Worm (Caenorhabditis elegans) whole organism, L2 larva: ENCODE results near the gene srd-32.

Experiments used
- C34F6.9 ChIP-seq: fragments of 150-350 bp; optimal IDR thresholded peaks from 2 replicates; lab custom pipeline; 2014; ENCODE audit warnings: missing biosample characterization, missing genetic modification characterization
- F13H6.1 ChIP-seq: sonication (generic microtip); optimal IDR thresholded peaks from 2 replicates; lab custom pipeline; 2016; ENCODE audit warnings: missing genetic modification characterization, missing compliant biosample characterization
- Y55F3AM.14 ChIP-seq: fragments of 200-800 bp; sonication (Bioruptor generic); optimal IDR thresholded peaks from 2 replicates; lab custom pipeline; 2018; ENCODE audit warnings: mild to moderate bottlenecking, missing genetic modification characterization, missing compliant biosample characterization
- ZK546.5 ChIP-seq: sonication (generic microtip); optimal IDR thresholded peaks from 2 replicates; lab custom pipeline; 2017; ENCODE audit warnings: missing biosample characterization, missing genetic modification characterization
- alr-1 ChIP-seq: fragments of 150-350 bp; optimal IDR thresholded peaks from 2 replicates; lab custom pipeline; 2014; ENCODE audit warnings: missing biosample characterization, missing genetic modification characterization
- aly-2 ChIP-seq: fragments of 150-350 bp; optimal IDR thresholded peaks from 2 replicates; lab custom pipeline; 2014; ENCODE audit warnings: missing biosample characterization, missing genetic modification characterization
- ama-1 ChIP-seq: fragments of 150-350 bp; optimal IDR thresholded peaks from 2 replicates; lab custom pipeline; 2018; ENCODE audit warnings: inconsistent platforms
- blmp-1 ChIP-seq: sonication (generic microtip); optimal IDR thresholded peaks from 2 replicates; lab custom pipeline; 2017; ENCODE audit warnings: missing genetic modification characterization, mild to moderate bottlenecking, missing compliant biosample characterization, antibody characterized with exemption, moderate library complexity; ENCODE audit not compliant: insufficient read depth
- ceh-16 ChIP-seq: fragments of 150-350 bp; optimal IDR thresholded peaks from 2 replicates; lab custom pipeline; 2014; ENCODE audit warnings: missing biosample characterization, missing genetic modification characterization
- crh-2 ChIP-seq: sonication (generic microtip); optimal IDR thresholded peaks from 2 replicates; lab custom pipeline; 2017; ENCODE audit warnings: missing biosample characterization, missing genetic modification characterization
- dmd-4 ChIP-seq: sonication (generic microtip); optimal IDR thresholded peaks from 2 replicates; lab custom pipeline; 2017; ENCODE audit warnings: missing biosample characterization, missing genetic modification characterization
- elt-1 ChIP-seq: fragments of 150-350 bp; optimal IDR thresholded peaks from 2 replicates; lab custom pipeline; 2014; ENCODE audit warnings: missing biosample characterization, missing genetic modification characterization
- elt-3 ChIP-seq: sonication (generic microtip); optimal IDR thresholded peaks from 2 replicates; lab custom pipeline; 2017; ENCODE audit warnings: missing biosample characterization, missing genetic modification characterization
- fos-1 ChIP-seq: fragments of 150-350 bp; optimal IDR thresholded peaks from 2 replicates; lab custom pipeline; 2014; ENCODE audit warnings: missing biosample characterization, missing genetic modification characterization
- gmeb-1 ChIP-seq: fragments of 150-350 bp; optimal IDR thresholded peaks from 2 replicates; lab custom pipeline; 2014; ENCODE audit warnings: missing biosample characterization, missing genetic modification characterization
- lin-11 ChIP-seq: fragments of 150-350 bp; sonication (generic microtip); optimal IDR thresholded peaks from 2 replicates; lab custom pipeline; 2014; ENCODE audit warnings: missing biosample characterization, missing genetic modification characterization, inconsistent platforms, mixed read lengths
- lin-13 ChIP-seq: fragments of 150-350 bp; optimal IDR thresholded peaks from 2 replicates; lab custom pipeline; 2014; ENCODE audit warnings: missing biosample characterization, missing genetic modification reagents, missing genetic modification characterization
- lsy-2 ChIP-seq, 2 experiments: fragments of 150-350 bp in 1 of 2; sonication (generic microtip) in 1 of 2; optimal IDR thresholded peaks; 2 replicates each; lab custom pipeline; 2014 to 2017; ENCODE audit warnings: missing biosample characterization in 2 of 2, missing genetic modification characterization in 2 of 2
- mab-5 ChIP-seq: fragments of 150-350 bp; optimal IDR thresholded peaks from 2 replicates; lab custom pipeline; 2014; ENCODE audit warnings: missing biosample characterization, missing genetic modification characterization
- mbf-1 ChIP-seq: sonication (generic microtip); optimal IDR thresholded peaks from 2 replicates; lab custom pipeline; 2017; ENCODE audit warnings: missing biosample characterization, missing genetic modification characterization
- mdl-1 ChIP-seq, 2 experiments: fragments of 150-350 bp in 1 of 2; sonication (generic microtip) in 1 of 2; optimal IDR thresholded peaks; 2 replicates each; lab custom pipeline; 2017; ENCODE audit warnings: missing biosample characterization in 2 of 2, missing genetic modification characterization in 2 of 2
- nhr-11 ChIP-seq: fragments of 150-350 bp; optimal IDR thresholded peaks from 2 replicates; lab custom pipeline; 2014; ENCODE audit warnings: missing biosample characterization, missing genetic modification characterization
- nhr-129 ChIP-seq: fragments of 150-350 bp; optimal IDR thresholded peaks from 2 replicates; lab custom pipeline; 2014; ENCODE audit warnings: missing biosample characterization, missing genetic modification characterization
- nhr-21 ChIP-seq: fragments of 150-350 bp; optimal IDR thresholded peaks from 2 replicates; lab custom pipeline; 2014; ENCODE audit warnings: missing biosample characterization, missing genetic modification characterization
- nhr-23 ChIP-seq: fragments of 150-350 bp; optimal IDR thresholded peaks from 2 replicates; lab custom pipeline; 2014; ENCODE audit warnings: missing biosample characterization, missing genetic modification reagents, missing genetic modification characterization
- nhr-25 ChIP-seq: fragments of 150-350 bp; sonication (generic microtip); optimal IDR thresholded peaks from 3 replicates; lab custom pipeline; 2014; ENCODE audit warnings: missing biosample characterization, missing genetic modification characterization
- nhr-6 ChIP-seq: fragments of 150-350 bp; optimal IDR thresholded peaks from 2 replicates; lab custom pipeline; 2014; ENCODE audit warnings: missing biosample characterization, missing genetic modification characterization
- nhr-77 ChIP-seq: fragments of 150-350 bp; optimal IDR thresholded peaks from 2 replicates; lab custom pipeline; 2014; ENCODE audit warnings: missing biosample characterization, missing genetic modification characterization
- peb-1 ChIP-seq: fragments of 150-350 bp; optimal IDR thresholded peaks from 2 replicates; lab custom pipeline; 2014; ENCODE audit warnings: missing biosample characterization, missing genetic modification characterization
- sem-4 ChIP-seq: fragments of 150-350 bp; optimal IDR thresholded peaks from 2 replicates; lab custom pipeline; 2014; ENCODE audit warnings: missing biosample characterization, missing genetic modification reagents, missing genetic modification characterization
- skn-1 ChIP-seq: sonication (generic microtip); optimal IDR thresholded peaks from 2 replicates; lab custom pipeline; 2017; ENCODE audit warnings: missing biosample characterization, missing genetic modification characterization
- sma-3 ChIP-seq: sonication (generic microtip); optimal IDR thresholded peaks from 2 replicates; lab custom pipeline; 2016; ENCODE audit warnings: missing genetic modification reagents, missing genetic modification characterization, missing compliant biosample characterization
- sma-9 ChIP-seq, 2 experiments: fragments of 150-350 bp in 1 of 2; sonication (generic microtip) in 1 of 2; optimal IDR thresholded peaks; 2 replicates each; lab custom pipeline; 2014 to 2016; ENCODE audit warnings: missing genetic modification characterization in 2 of 2, mild to moderate bottlenecking in 1 of 2, missing biosample characterization in 1 of 2, missing compliant biosample characterization in 1 of 2, missing genetic modification reagents in 1 of 2, moderate library complexity in 1 of 2
- unc-55 ChIP-seq: fragments of 150-350 bp; sonication (generic microtip); optimal IDR thresholded peaks from 3 replicates; lab custom pipeline; 2014; ENCODE audit warnings: missing biosample characterization, missing genetic modification reagents, missing genetic modification characterization
- zag-1 ChIP-seq: fragments of 150-350 bp; optimal IDR thresholded peaks from 2 replicates; lab custom pipeline; 2014; ENCODE audit warnings: missing biosample characterization, missing genetic modification characterization
- ztf-1 ChIP-seq: fragments of 200-800 bp; sonication (Bioruptor generic); conservative IDR thresholded peaks from 2 replicates; pipeline ENCODE4 v1.3.6; 2022; ENCODE audit warnings: missing genetic modification characterization, missing compliant biosample characterization

The srd-32 gene

DNA sequence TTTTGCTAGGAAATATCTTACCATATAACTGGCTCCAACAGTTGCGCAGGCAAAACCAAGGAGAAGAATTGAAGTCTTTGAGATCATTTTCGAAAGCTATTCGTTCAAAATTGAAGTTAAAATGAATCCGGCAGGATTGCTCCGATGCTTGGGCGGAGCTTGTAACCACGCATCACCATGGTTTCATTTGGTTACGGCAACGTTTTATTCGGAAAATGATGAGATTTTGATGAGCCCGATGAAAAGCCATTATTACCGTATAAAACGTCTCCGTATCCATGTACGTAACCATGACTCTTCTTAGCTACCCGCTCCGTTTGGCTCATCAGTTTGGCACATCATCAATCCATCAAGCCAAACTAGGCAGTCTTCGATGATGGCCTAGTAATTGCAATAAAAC, 24.3 kb upstream of the srd-32 start, which contains the start of gene cwp-1:
TSS of gene cwp-1 (minus strand) at position 101 of the 400 bp plus-strand sequence.
- TF ChIP-seq gmeb-1 (tag; lab: Kevin White, UChicago) = no peak
- no peak for TF ChIP-seq sem-4
- no peak for TF ChIP-seq lsy-2 (tag; optimal IDR thresholded peaks at IDR 0.05; lab: Kevin White, UChicago)
- TF ChIP-seq ceh-16 (tag; lab: Kevin White, UChicago) = no peak
- TF ChIP-seq mab-5 (tag; lab: Kevin White, UChicago) = no peak
- no peak for TF ChIP-seq skn-1 (tag; lab: Kevin White, UChicago)
- TF ChIP-seq sma-3 (GFP tag; lab: Kevin White, UChicago) = no peak
- TF ChIP-seq nhr-129 (tag; lab: Kevin White, UChicago) = no peak

DNA sequence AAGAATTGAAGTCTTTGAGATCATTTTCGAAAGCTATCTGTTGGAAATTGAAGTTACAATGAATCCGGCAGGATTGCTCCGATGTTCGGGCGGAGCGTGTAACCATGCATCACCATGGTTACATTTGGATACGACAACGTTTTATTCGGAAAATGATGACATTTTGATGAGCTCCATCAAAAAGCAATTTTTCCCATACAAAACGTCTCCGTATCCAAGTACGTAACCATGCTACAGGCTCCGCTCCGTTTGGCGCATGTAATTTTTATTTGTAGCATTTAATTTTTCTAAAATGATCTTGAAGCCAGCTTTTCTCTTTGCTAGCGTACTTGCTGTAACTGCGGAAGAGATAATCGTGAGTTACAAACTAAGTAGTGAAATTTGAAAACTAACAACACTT, 22.9 kb upstream of the srd-32 start, which contains the start of the genes cwp-2 and cwp-3:
TSS of gene cwp-2 (minus strand) at position 101 of the 400 bp plus-strand sequence.
TSS of gene cwp-3 (plus strand) at position 293 of the 400 bp plus-strand sequence.
- TF ChIP-seq alr-1 (tag; lab: Kevin White, UChicago) (no peak), lin-11 (tag; lab: Kevin White, UChicago) (no peak), Y55F3AM.14 (GFP tag; lab: Kevin White, UChicago) (no peak), crh-2 (no peak), lsy-2 (tag; optimal IDR thresholded peaks at IDR 0.05; lab: Kevin White, UChicago) (no peak), mab-5 (tag; lab: Kevin White, UChicago) (no peak), unc-55 (GFP tag; lab: Kevin White, UChicago) (no peak), nhr-21 (tag; lab: Kevin White, UChicago) (no peak), mbf-1 (no peak), nhr-77 (no peak), ama-1 (lab: Kevin White, UChicago) (no peak), dmd-4 (tag; lab: Kevin White, UChicago) (no peak), F13H6.1 (no peak)

DNA sequence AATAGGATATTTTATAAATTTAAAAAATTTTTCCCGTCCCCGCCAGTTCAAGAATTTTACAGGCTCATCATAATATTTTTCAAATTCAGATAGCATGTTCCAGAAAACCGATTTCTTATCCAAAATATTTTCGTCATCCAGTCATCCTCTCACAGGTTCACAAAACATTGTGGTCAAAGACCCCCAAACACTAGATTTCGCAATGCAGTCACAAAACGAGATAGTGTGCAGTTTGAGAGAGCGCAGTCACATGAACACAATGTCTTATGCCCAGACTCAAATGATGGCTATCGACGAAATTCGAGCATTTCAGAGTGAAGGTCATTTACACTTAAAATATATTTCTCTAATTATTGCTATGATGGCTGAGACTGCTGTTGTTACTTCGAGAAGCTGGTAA, 20.9 kb upstream of the srd-32 start, which contains the start of gene abhd-5.2:
TSS of gene abhd-5.2 (plus strand) at position 95 of the 400 bp plus-strand sequence.
- TF ChIP-seq F13H6.1 (peak; percentile 25), gmeb-1 (tag; lab: Kevin White, UChicago) (peak; percentile 71), nhr-129 (tag; lab: Kevin White, UChicago) (peak; percentile 79), nhr-21 (tag; lab: Kevin White, UChicago) (no peak), ztf-1 (GFP tag; lab: Robert Waterston, UW) (no peak), unc-55 (GFP tag; lab: Kevin White, UChicago) (peak; percentile 66), mab-5 (tag; lab: Kevin White, UChicago) (no peak), sma-3 (GFP tag; lab: Kevin White, UChicago) (peak; percentile 12), C34F6.9 (tag; lab: Kevin White, UChicago) (peak; percentile 83), sma-9 (GFP tag; optimal IDR thresholded peaks at IDR 0.05; lab: Kevin White, UChicago) (peak; percentile 45), sma-9 (tag; optimal IDR thresholded peaks at IDR 0.05; lab: Kevin White, UChicago) (no peak), elt-3 (tag; lab: Kevin White, UChicago) (no peak), fos-1 (tag; lab: Kevin White, UChicago) (peak; percentile 60), zag-1 (tag; lab: Kevin White, UChicago) (no peak), lin-13 (GFP tag; lab: Kevin White, UChicago) (no peak), ceh-16 (tag; lab: Kevin White, UChicago) (no peak), crh-2 (peak; percentile 45), mdl-1 (tag; optimal IDR thresholded peaks at IDR 0.05; lab: Kevin White, UChicago) (no peak), mbf-1 (no peak), blmp-1 (no peak), lsy-2 (tag; optimal IDR thresholded peaks at IDR 0.05; lab: Kevin White, UChicago) (peak in 1 of 2 experiments; percentile 61), nhr-25 (tag; lab: Kevin White, UChicago) (peak; percentile 7), alr-1 (tag; lab: Kevin White, UChicago) (no peak), elt-1 (tag; lab: Kevin White, UChicago) (no peak)

DNA sequence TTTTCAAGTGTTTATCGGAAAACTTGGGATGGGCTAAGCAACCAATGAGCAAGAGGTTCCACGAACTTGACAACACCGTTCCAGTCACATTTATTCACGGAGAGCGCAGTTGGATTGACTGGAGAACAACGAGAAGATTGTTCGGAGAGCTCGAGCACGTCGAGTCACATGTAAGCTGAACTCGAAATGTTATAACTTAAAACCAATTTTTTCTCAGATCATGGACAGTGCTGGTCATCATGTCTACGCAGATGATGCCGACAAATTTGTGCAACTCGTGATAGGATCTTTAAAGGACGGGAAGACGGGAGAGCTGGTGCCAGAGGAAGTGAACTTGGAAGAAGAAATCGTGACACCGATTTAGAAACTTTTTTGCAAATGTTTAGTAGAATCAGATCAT, 19.0 kb upstream of the srd-32 start:
- TF ChIP-seq lin-13 (GFP tag; lab: Kevin White, UChicago) (no peak), ZK546.5 (tag; lab: Kevin White, UChicago) (no peak), mbf-1 (no peak), ztf-1 (GFP tag; lab: Robert Waterston, UW) (no peak), nhr-23 (no peak), crh-2 (no peak), fos-1 (tag; lab: Kevin White, UChicago) (no peak), peb-1 (tag; lab: Kevin White, UChicago) (no peak), alr-1 (tag; lab: Kevin White, UChicago) (no peak), aly-2 (tag; lab: Kevin White, UChicago) (no peak), sma-9 (GFP tag; optimal IDR thresholded peaks at IDR 0.05; lab: Kevin White, UChicago) (no peak), sma-9 (tag; optimal IDR thresholded peaks at IDR 0.05; lab: Kevin White, UChicago) (no peak), nhr-11 (tag; lab: Kevin White, UChicago) (no peak), mab-5 (tag; lab: Kevin White, UChicago) (no peak), sma-3 (GFP tag; lab: Kevin White, UChicago) (no peak), nhr-6 (tag; lab: Kevin White, UChicago) (no peak)
